Worm (Caenorhabditis elegans) whole organism, mixed stage, embryonic: Measurements from ENCODE around the gene srh-195.

Source experiments
- M03D4.4 ChIP-seq: sonication (generic microtip); optimal IDR thresholded peaks from 2 replicates; lab custom pipeline; 2017; ENCODE audit warnings: mild to moderate bottlenecking, missing genetic modification characterization, missing compliant biosample characterization
- bed-3 ChIP-seq: fragments of 200-800 bp; sonication (Bioruptor generic); optimal IDR thresholded peaks from 3 replicates; lab custom pipeline; 2018; ENCODE audit warnings: mild to moderate bottlenecking, missing genetic modification characterization, moderate library complexity, missing compliant biosample characterization
- blmp-1 ChIP-seq: fragments of 150-350 bp; optimal IDR thresholded peaks from 2 replicates; lab custom pipeline; 2014; ENCODE audit warnings: missing biosample characterization, missing genetic modification characterization
- ceh-39 ChIP-seq: fragments of 150-350 bp; optimal IDR thresholded peaks from 2 replicates; lab custom pipeline; 2014; ENCODE audit warnings: missing biosample characterization, missing genetic modification characterization
- ceh-43 ChIP-seq: fragments of 200-800 bp; sonication (Bioruptor generic); optimal IDR thresholded peaks from 2 replicates; lab custom pipeline; 2018; ENCODE audit warnings: mild to moderate bottlenecking, missing genetic modification characterization, moderate library complexity, missing compliant biosample characterization
- ceh-83 ChIP-seq: fragments of 200-800 bp; sonication (Bioruptor generic); optimal IDR thresholded peaks from 2 replicates; lab custom pipeline; 2018; ENCODE audit warnings: mild to moderate bottlenecking, missing genetic modification characterization, missing compliant biosample characterization
- ces-1 ChIP-seq: fragments of 150-350 bp; optimal IDR thresholded peaks from 2 replicates; lab custom pipeline; 2014; ENCODE audit warnings: missing biosample characterization, missing genetic modification reagents, missing genetic modification characterization
- cnd-1 ChIP-seq: fragments of 200-800 bp; sonication (Bioruptor generic); optimal IDR thresholded peaks from 2 replicates; lab custom pipeline; 2018; ENCODE audit warnings: mild to moderate bottlenecking, missing genetic modification characterization, missing compliant biosample characterization
- elt-1 ChIP-seq: sonication (generic microtip); optimal IDR thresholded peaks from 2 replicates; lab custom pipeline; 2017; ENCODE audit warnings: missing genetic modification characterization, mild to moderate bottlenecking, missing compliant biosample characterization, antibody characterized with exemption, moderate library complexity, borderline replicate concordance; ENCODE audit not compliant: insufficient read depth
- flh-1 ChIP-seq: fragments of 200-800 bp; sonication (Bioruptor generic); optimal IDR thresholded peaks from 2 replicates; lab custom pipeline; 2018; ENCODE audit warnings: mild to moderate bottlenecking, missing genetic modification characterization, moderate library complexity, missing compliant biosample characterization
- hlh-1 ChIP-seq: fragments of 150-350 bp; optimal IDR thresholded peaks from 2 replicates; lab custom pipeline; 2014; ENCODE audit warnings: missing biosample characterization, missing genetic modification reagents, missing genetic modification characterization
- lin-13 ChIP-seq: fragments of 150-350 bp; optimal IDR thresholded peaks from 2 replicates; lab custom pipeline; 2014; ENCODE audit warnings: missing biosample characterization, missing genetic modification characterization
- lin-32 ChIP-seq: fragments of 200-800 bp; sonication (Bioruptor generic); optimal IDR thresholded peaks from 2 replicates; lab custom pipeline; 2018; ENCODE audit warnings: mild to moderate bottlenecking, missing genetic modification characterization, missing compliant biosample characterization
- lsy-2 ChIP-seq: fragments of 150-350 bp; optimal IDR thresholded peaks from 2 replicates; lab custom pipeline; 2014; ENCODE audit warnings: missing biosample characterization, missing genetic modification characterization
- mab-5 ChIP-seq: fragments of 150-350 bp; optimal IDR thresholded peaks from 2 replicates; lab custom pipeline; 2014; ENCODE audit warnings: missing biosample characterization, missing genetic modification characterization
- mep-1 ChIP-seq: fragments of 150-350 bp; optimal IDR thresholded peaks from 2 replicates; lab custom pipeline; 2017; ENCODE audit warnings: missing biosample characterization, missing genetic modification reagents, missing genetic modification characterization, inconsistent platforms
- mls-2 ChIP-seq: sonication (generic microtip); optimal IDR thresholded peaks from 2 replicates; lab custom pipeline; 2016; ENCODE audit warnings: mild to moderate bottlenecking, missing genetic modification characterization, moderate library complexity, missing compliant biosample characterization
- nhr-12 ChIP-seq: fragments of 150-350 bp; optimal IDR thresholded peaks from 2 replicates; lab custom pipeline; 2014; ENCODE audit warnings: missing biosample characterization, missing genetic modification characterization
- pha-4 ChIP-seq: fragments of 150-350 bp; optimal IDR thresholded peaks from 2 replicates; lab custom pipeline; 2018; ENCODE audit warnings: missing biosample characterization, missing genetic modification reagents, missing genetic modification characterization
- sem-2 ChIP-seq: fragments of 200-800 bp; sonication (Bioruptor generic); optimal IDR thresholded peaks from 2 replicates; lab custom pipeline; 2018; ENCODE audit warnings: mild to moderate bottlenecking, missing genetic modification characterization, missing compliant biosample characterization
- snpc-4 ChIP-seq: fragments of 150-350 bp; optimal IDR thresholded peaks from 2 replicates; lab custom pipeline; 2014; ENCODE audit warnings: missing biosample characterization, missing genetic modification characterization
- sptf-1 ChIP-seq: sonication (generic microtip); optimal IDR thresholded peaks from 2 replicates; lab custom pipeline; 2017; ENCODE audit warnings: mild to moderate bottlenecking, missing genetic modification characterization, moderate library complexity, missing compliant biosample characterization
- tbx-8 ChIP-seq: fragments of 200-800 bp; sonication (Bioruptor generic); optimal IDR thresholded peaks from 2 replicates; lab custom pipeline; 2018; ENCODE audit warnings: mild to moderate bottlenecking, missing genetic modification characterization, moderate library complexity, missing compliant biosample characterization
- unc-39 ChIP-seq: fragments of 150-350 bp; optimal IDR thresholded peaks from 2 replicates; lab custom pipeline; 2014; ENCODE audit warnings: missing biosample characterization, missing genetic modification characterization
- unc-62 ChIP-seq: fragments of 150-350 bp; optimal IDR thresholded peaks from 2 replicates; lab custom pipeline; 2014; ENCODE audit warnings: missing biosample characterization, missing genetic modification reagents, missing genetic modification characterization
- zip-8 ChIP-seq: fragments of 150-350 bp; optimal IDR thresholded peaks from 2 replicates; lab custom pipeline; 2014; ENCODE audit warnings: missing biosample characterization, missing genetic modification characterization
- ztf-11 ChIP-seq: fragments of 150-350 bp; optimal IDR thresholded peaks from 2 replicates; lab custom pipeline; 2014; ENCODE audit warnings: missing biosample characterization, missing genetic modification characterization

srh-195 gene

DNA sequence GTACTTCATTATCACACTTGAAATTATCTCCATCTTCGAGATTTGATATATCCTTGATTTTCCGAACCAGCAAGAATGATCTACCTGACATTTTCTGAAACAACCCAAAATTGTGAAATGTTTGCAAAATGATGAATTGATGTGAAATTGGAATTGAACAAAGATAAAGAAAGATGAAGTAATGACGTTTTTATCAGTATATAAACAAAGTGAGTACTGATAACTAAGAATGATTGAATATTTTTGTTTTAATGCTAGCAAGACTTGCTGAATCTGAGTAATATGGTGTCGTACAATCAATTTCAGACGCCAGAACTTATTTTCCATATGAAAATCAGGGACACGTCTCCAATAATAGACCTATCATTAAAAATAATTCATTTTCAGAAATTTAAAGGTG is 5.4 kb upstream of the srh-195 start, which contains the start of gene math-37:
Gene math-37 (minus strand): TSS at position 101 of the 400 bp plus-strand sequence.
- TF ChIP-seq sptf-1 (tag; lab: Kevin White, UChicago) (no peak), lin-13 (tag; lab: Kevin White, UChicago) (no peak), flh-1 (GFP tag; lab: Kevin White, UChicago) (no peak), cnd-1 (tag; lab: Kevin White, UChicago) (no peak), ztf-11 (no peak), M03D4.4 (tag; lab: Kevin White, UChicago) (no peak), ceh-43 (GFP tag; lab: Kevin White, UChicago) (no peak), elt-1 (tag; lab: Kevin White, UChicago) (no peak), lin-32 (GFP tag; lab: Kevin White, UChicago) (no peak)

DNA sequence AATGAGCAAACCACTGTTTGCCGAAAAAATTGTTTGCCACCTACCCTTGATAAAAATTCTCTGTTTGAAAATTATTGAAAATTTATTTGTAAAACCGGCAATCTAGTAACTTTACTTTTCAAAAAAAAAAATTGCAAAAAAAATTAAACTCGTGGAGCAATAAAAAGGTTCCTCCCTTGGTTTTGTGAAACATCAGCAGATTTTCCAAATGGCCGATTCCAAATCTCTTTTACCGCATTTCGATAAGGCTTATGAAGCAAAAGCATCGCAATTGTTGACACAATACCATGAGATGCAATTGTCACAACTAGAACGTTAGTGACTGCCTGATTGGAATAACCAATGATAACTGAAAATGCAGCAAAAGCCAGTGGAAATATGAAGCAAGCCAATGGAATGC is 2.2 kb downstream of the srh-195 start:
- TF ChIP-seq flh-1 (GFP tag; lab: Kevin White, UChicago) = no peak
- TF ChIP-seq unc-39 (tag; lab: Kevin White, UChicago) = no peak
- no peak for TF ChIP-seq mep-1
- no peak for TF ChIP-seq mab-5 (tag; lab: Kevin White, UChicago)
- TF ChIP-seq unc-62 = no peak
- no peak for TF ChIP-seq blmp-1 (tag; lab: Kevin White, UChicago)

DNA sequence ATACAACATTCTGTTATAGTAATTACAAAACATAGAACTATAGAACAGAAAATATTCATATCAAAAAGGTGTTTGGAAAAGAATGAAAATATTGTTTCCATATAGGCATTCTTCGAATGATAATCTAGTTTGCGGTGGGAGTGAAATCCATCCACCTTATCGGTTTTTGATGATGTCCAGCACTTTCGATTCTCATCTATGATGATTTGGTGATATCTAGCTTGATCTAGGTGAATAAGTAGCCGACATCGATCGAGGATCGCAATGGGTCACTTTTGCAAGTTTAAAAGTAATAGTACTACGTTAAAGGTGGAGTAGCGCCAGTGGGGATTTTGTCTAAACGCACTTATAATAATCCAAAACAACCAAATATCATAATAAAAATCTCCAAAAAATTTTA is 3.7 kb downstream of the srh-195 start, which contains the start of gene R52.6:
Gene R52.6 (minus strand): TSS at position 101 of the 400 bp plus-strand sequence.
- TF ChIP-seq unc-39 (tag; lab: Kevin White, UChicago) (no peak), sptf-1 (tag; lab: Kevin White, UChicago) (no peak), tbx-8 (GFP tag; lab: Kevin White, UChicago) (no peak), blmp-1 (tag; lab: Kevin White, UChicago) (no peak), lin-13 (tag; lab: Kevin White, UChicago) (no peak), mls-2 (tag; lab: Kevin White, UChicago) (no peak), ces-1 (GFP tag; lab: Kevin White, UChicago) (no peak), ceh-43 (GFP tag; lab: Kevin White, UChicago) (no peak), sem-2 (no peak)

DNA sequence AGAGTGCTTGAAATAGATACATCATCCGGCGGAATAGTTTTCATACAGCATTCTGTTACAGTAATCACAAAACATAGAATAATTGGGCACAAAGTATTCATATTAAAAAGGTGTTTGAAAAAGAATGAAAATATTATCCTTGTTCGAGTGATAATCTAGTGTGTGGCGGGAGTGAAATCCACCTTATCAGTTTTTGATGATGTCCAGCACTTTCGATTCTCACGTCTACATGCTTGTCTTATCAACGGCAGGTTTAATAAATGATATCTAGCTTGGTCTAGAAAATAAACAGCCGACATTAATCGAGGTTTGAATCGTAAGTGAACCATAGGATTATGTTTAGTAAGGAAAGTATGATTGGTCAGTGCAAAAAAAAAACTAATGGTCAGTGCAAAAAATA is 6.8 kb downstream of the srh-195 start, which contains the start of gene R52.5:
Gene R52.5 (minus strand): TSS at position 101 of the 400 bp plus-strand sequence.
- TF ChIP-seq snpc-4 (tag; lab: Kevin White, UChicago) (no peak), mls-2 (tag; lab: Kevin White, UChicago) (no peak), pha-4 (tag; lab: Kevin White, UChicago) (no peak), sem-2 (no peak), lin-13 (tag; lab: Kevin White, UChicago) (no peak), M03D4.4 (tag; lab: Kevin White, UChicago) (no peak), nhr-12 (tag; lab: Kevin White, UChicago) (no peak), ceh-83 (GFP tag; lab: Kevin White, UChicago) (no peak), ztf-11 (no peak), ceh-39 (no peak)
- TF ChIP-seq, all 35 proteins: peak for 0

DNA sequence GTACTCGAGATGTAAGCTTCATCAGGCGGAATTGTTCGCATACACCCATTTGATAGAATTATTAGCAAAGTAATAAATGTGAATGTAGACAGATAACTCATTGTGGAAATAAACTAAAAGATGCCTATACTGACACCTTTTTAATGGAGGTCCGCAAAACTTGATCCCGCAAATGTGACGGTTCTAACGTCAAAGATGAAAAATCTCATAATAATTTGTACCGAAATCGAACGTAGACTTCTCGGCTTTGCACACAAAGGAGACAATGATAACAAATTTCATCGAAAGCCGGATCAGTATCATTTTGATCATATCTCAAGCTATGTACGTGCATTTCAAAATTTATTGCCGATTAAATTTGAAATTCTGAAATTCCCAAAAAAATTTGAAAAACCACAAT is 8.4 kb downstream of the srh-195 start, which contains the start of gene R52.4:
Gene R52.4 (minus strand): TSS at position 101 of the 400 bp plus-strand sequence.
- TF ChIP-seq hlh-1 (no peak), elt-1 (tag; lab: Kevin White, UChicago) (no peak), lin-13 (tag; lab: Kevin White, UChicago) (no peak), tbx-8 (GFP tag; lab: Kevin White, UChicago) (no peak), ztf-11 (no peak), ceh-43 (GFP tag; lab: Kevin White, UChicago) (no peak), cnd-1 (tag; lab: Kevin White, UChicago) (no peak), zip-8 (tag; lab: Kevin White, UChicago) (no peak), nhr-12 (tag; lab: Kevin White, UChicago) (no peak)

DNA sequence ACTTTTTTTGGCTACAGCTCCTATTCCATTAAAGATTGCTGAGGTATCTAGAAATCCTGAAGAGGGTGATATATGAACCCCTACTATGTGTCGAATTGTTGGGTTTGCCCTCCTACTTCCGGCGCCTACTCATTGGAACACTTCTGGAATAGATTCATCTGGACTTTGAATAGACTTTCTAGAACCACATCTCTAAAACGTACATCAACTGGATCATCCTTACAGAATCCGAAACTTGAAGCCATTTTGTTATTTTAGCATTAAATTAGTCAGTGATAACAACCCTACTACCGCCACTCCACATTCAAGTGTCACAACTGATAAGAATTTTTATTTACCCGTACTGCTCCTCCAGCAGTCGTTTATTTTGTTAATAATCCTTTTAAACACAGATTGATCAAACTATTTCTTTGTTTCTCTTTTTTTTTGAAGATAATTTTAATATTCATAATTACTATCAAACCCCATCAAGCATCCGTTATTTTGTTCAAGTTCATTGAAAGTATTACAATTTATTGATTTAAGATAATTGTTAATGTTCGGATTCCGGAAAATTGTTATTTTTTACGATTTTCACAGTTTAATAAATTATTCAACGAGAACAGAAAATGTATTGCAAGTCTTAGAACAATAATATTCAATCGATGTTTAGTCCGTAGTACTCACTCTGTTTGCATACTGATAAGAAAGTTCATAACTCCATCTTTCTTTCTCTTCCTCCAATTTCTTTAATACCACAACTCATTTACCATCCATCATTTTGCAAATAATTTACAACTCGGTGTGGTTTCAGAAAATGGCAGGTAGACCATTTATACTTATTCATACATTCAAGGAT is 17.3 kb downstream of the srh-195 start, which contains the start of gene math-42:
Gene math-42 (plus strand): TSS at position 788 of the 838 bp plus-strand sequence.
- TF ChIP-seq lsy-2 = no peak
- no peak for TF ChIP-seq bed-3 (GFP tag; lab: Kevin White, UChicago)
- TF ChIP-seq snpc-4 (tag; lab: Kevin White, UChicago) = no peak
- no peak for TF ChIP-seq cnd-1 (tag; lab: Kevin White, UChicago)
- TF ChIP-seq sem-2 = no peak
